Fruit fly (Drosophila melanogaster) whole organism, wandering third instar larva: ENCODE measurements around the gene Pvf1.
A peak's percentile ranks its signal among the peaks of the same experiment; 100 is the strongest.

Experiments
- Abd-B ChIP-seq: fragments of >200 bp; optimal IDR thresholded peaks from 2 replicates; lab custom pipeline; 2017; ENCODE audit warnings: missing biosample characterization, missing genetic modification characterization
- CG32264 ChIP-seq: fragments of 200-800 bp; sonication (Bioruptor generic); optimal IDR thresholded peaks from 2 replicates; lab custom pipeline; 2016; ENCODE audit warnings: missing biosample characterization, missing genetic modification characterization
- CG9705 ChIP-seq: fragments of 200-800 bp; sonication (Bioruptor generic); optimal IDR thresholded peaks from 2 replicates; lab custom pipeline; 2018; ENCODE audit warnings: missing biosample characterization, mild to moderate bottlenecking, missing genetic modification characterization
- CrebA ChIP-seq: fragments of 200-800 bp; sonication (Bioruptor generic); optimal IDR thresholded peaks from 2 replicates; lab custom pipeline; 2016; ENCODE audit warnings: missing biosample characterization, mild to moderate bottlenecking, missing genetic modification characterization, borderline replicate concordance
- Dfd ChIP-seq: fragments of >200 bp; optimal IDR thresholded peaks from 2 replicates; lab custom pipeline; 2017; ENCODE audit warnings: missing biosample characterization, missing genetic modification characterization
- GATAd ChIP-seq: sonication (Bioruptor generic); optimal IDR thresholded peaks from 2 replicates; lab custom pipeline; 2016; ENCODE audit warnings: missing biosample characterization, missing genetic modification characterization
- HLH106 ChIP-seq: fragments of 200-800 bp; optimal IDR thresholded peaks from 3 replicates; lab custom pipeline; 2019; ENCODE audit warnings: missing biosample characterization, mild to moderate bottlenecking, missing genetic modification characterization, moderate library complexity
- Hnf4 ChIP-seq: fragments of 200-800 bp; sonication (Bioruptor generic); optimal IDR thresholded peaks from 2 replicates; lab custom pipeline; 2016; ENCODE audit warnings: missing biosample characterization, mild to moderate bottlenecking, missing genetic modification characterization
- Hr78 ChIP-seq: fragments of >200 bp; optimal IDR thresholded peaks from 2 replicates; lab custom pipeline; 2017; ENCODE audit warnings: missing biosample characterization, missing genetic modification characterization
- Hr83 ChIP-seq: fragments of 200-300 bp; sonication (Bioruptor generic); optimal IDR thresholded peaks from 2 replicates; lab custom pipeline; 2016; ENCODE audit warnings: missing biosample characterization, mild to moderate bottlenecking, missing genetic modification characterization, moderate library complexity; ENCODE audit not compliant: poor library complexity, severe bottlenecking
- Jra ChIP-seq: sonication (Bioruptor generic); optimal IDR thresholded peaks from 2 replicates; lab custom pipeline; 2016; ENCODE audit warnings: missing biosample characterization, missing genetic modification characterization
- Mio ChIP-seq: sonication (Bioruptor generic); optimal IDR thresholded peaks from 2 replicates; lab custom pipeline; 2016; ENCODE audit warnings: missing biosample characterization, missing genetic modification characterization
- Myc ChIP-seq: fragments of >200 bp; optimal IDR thresholded peaks from 2 replicates; lab custom pipeline; 2017
- N ChIP-seq: fragments of >200 bp; optimal IDR thresholded peaks from 2 replicates; lab custom pipeline; 2018; ENCODE audit warnings: missing biosample characterization, missing external identifiers, missing genetic modification characterization
- OdsH ChIP-seq: fragments of 200-800 bp; sonication (Bioruptor generic); optimal IDR thresholded peaks from 2 replicates; lab custom pipeline; 2016; ENCODE audit warnings: missing biosample characterization, mild to moderate bottlenecking, missing genetic modification characterization
- Rel ChIP-seq, 2 experiments: fragments of 200-800 bp; sonication (Bioruptor generic) in 1 of 2; optimal IDR thresholded peaks; 2 replicates in 1 of 2; 3 replicates in 1 of 2; lab custom pipeline; 2016 to 2019; ENCODE audit warnings: mild to moderate bottlenecking in 2 of 2, missing biosample characterization in 2 of 2, missing genetic modification characterization in 2 of 2, moderate library complexity in 1 of 2
- Vsx2 ChIP-seq: fragments of 200-300, 225-300 bp; sonication (Bioruptor generic); optimal IDR thresholded peaks from 2 replicates; lab custom pipeline; 2018; ENCODE audit warnings: missing biosample characterization, missing genetic modification characterization; ENCODE audit not compliant: partially characterized antibody
- br ChIP-seq: fragments of 200-800 bp; sonication (Bioruptor generic); optimal IDR thresholded peaks from 2 replicates; lab custom pipeline; 2016; ENCODE audit warnings: missing biosample characterization, missing genetic modification characterization
- brk ChIP-seq: fragments of 200-800 bp; sonication (Bioruptor generic); optimal IDR thresholded peaks from 2 replicates; lab custom pipeline; 2016; ENCODE audit warnings: missing biosample characterization, mild to moderate bottlenecking, missing genetic modification characterization
- dmrt93B ChIP-seq: fragments of 200-800 bp; sonication (Bioruptor generic); optimal IDR thresholded peaks from 2 replicates; lab custom pipeline; 2018; ENCODE audit warnings: missing biosample characterization, mild to moderate bottlenecking, missing genetic modification characterization
- dsf ChIP-seq: sonication (Bioruptor generic); optimal IDR thresholded peaks from 2 replicates; lab custom pipeline; 2016; ENCODE audit warnings: missing biosample characterization, missing genetic modification characterization, borderline replicate concordance
- ey ChIP-seq: fragments of 200-800 bp; sonication (Bioruptor generic); optimal IDR thresholded peaks from 2 replicates; lab custom pipeline; 2016; ENCODE audit warnings: missing biosample characterization, missing genetic modification characterization
- foxo ChIP-seq, 2 experiments: fragments of 200-800 bp; sonication (Bioruptor generic); optimal IDR thresholded peaks; 2 replicates in 1 of 2; 3 replicates in 1 of 2; lab custom pipeline; 2016 to 2017; ENCODE audit warnings: missing biosample characterization in 2 of 2, missing genetic modification characterization in 2 of 2
- fru ChIP-seq: fragments of 200-800 bp; sonication (Bioruptor generic); optimal IDR thresholded peaks from 3 replicates; lab custom pipeline; 2016; ENCODE audit warnings: missing biosample characterization, mild to moderate bottlenecking, missing genetic modification characterization
- h ChIP-seq: fragments of 200-800 bp; sonication (Bioruptor generic); optimal IDR thresholded peaks from 3 replicates; lab custom pipeline; 2016; ENCODE audit warnings: missing biosample characterization, mild to moderate bottlenecking, missing genetic modification characterization
- jim ChIP-seq: fragments of 175-275, 200-325 bp; sonication (Bioruptor generic); optimal IDR thresholded peaks from 2 replicates; lab custom pipeline; 2016; ENCODE audit warnings: missing biosample characterization, mild to moderate bottlenecking, missing genetic modification characterization
- lola ChIP-seq: fragments of >200 bp; optimal IDR thresholded peaks from 2 replicates; lab custom pipeline; 2017; ENCODE audit warnings: missing biosample characterization, missing genetic modification characterization
- pan ChIP-seq: fragments of >200 bp; optimal IDR thresholded peaks from 2 replicates; lab custom pipeline; 2017
- psq ChIP-seq: fragments of 200-800 bp; sonication (Bioruptor generic); optimal IDR thresholded peaks from 3 replicates; lab custom pipeline; 2017; ENCODE audit warnings: missing biosample characterization, mild to moderate bottlenecking, missing genetic modification characterization, moderate library complexity
- rgr ChIP-seq: fragments of 200-800 bp; sonication (Bioruptor generic); optimal IDR thresholded peaks from 3 replicates; lab custom pipeline; 2016; ENCODE audit warnings: missing biosample characterization, mild to moderate bottlenecking, missing genetic modification characterization
- sage ChIP-seq: fragments of 200-800 bp; sonication (Bioruptor generic); optimal IDR thresholded peaks from 2 replicates; lab custom pipeline; 2016; ENCODE audit warnings: missing biosample characterization, mild to moderate bottlenecking, missing genetic modification characterization
- sv ChIP-seq: fragments of 200-800 bp; sonication (Bioruptor generic); optimal IDR thresholded peaks from 3 replicates; lab custom pipeline; 2016; ENCODE audit warnings: missing biosample characterization, missing genetic modification characterization
- tai ChIP-seq: sonication (Bioruptor generic); optimal IDR thresholded peaks from 2 replicates; lab custom pipeline; 2016; ENCODE audit warnings: missing biosample characterization, missing genetic modification characterization
- usp ChIP-seq: fragments of >200 bp; optimal IDR thresholded peaks from 2 replicates; lab custom pipeline; 2017; ENCODE audit warnings: missing biosample characterization, missing genetic modification characterization
- woc ChIP-seq: sonication (Bioruptor generic); optimal IDR thresholded peaks from 2 replicates; lab custom pipeline; 2016; ENCODE audit warnings: missing biosample characterization, mild to moderate bottlenecking, missing genetic modification characterization

Gene Pvf1

DNA sequence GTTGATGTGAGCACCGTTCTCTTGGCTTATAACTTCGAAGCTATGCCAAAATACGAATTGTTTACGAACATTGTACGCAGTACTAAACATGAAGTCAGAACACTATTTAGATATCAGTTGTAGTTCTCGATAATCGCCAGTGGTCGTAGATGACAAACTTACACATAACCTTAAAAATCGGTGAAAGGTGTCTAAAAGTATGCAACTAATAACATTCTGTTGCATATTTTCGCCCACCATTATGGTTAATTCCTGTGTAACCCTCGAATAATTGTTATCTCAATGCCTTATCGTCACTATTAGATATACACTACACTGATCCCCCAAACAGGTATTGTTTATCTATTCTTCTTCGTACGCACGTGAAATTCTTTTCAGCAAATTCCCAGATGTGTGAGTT, 17.5 kb upstream of the Pvf1 start:
- TF ChIP-seq brk (GFP tag; lab: Kevin White, UChicago) (no peak), sv (GFP tag; lab: Kevin White, UChicago) (no peak), dsf (GFP tag; lab: Kevin White, UChicago) (no peak), Dfd (no peak), usp (GFP tag; lab: Kevin White, UChicago) (no peak), pan (lab: Kevin White, UChicago) (no peak), CrebA (GFP tag; lab: Kevin White, UChicago) (no peak), Jra (GFP tag; lab: Kevin White, UChicago) (no peak), HLH106 (tag; lab: Kevin White, UChicago) (no peak), Hr83 (GFP tag; lab: Kevin White, UChicago) (no peak), Rel (GFP tag; optimal IDR thresholded peaks at IDR 0.05; lab: Kevin White, UChicago) (no peak), Rel (tag; optimal IDR thresholded peaks at IDR 0.05; lab: Kevin White, UChicago) (no peak), Hr78 (GFP tag; lab: Kevin White, UChicago) (no peak), h (GFP tag; lab: Kevin White, UChicago) (no peak), sage (GFP tag; lab: Kevin White, UChicago) (no peak), OdsH (GFP tag; lab: Kevin White, UChicago) (no peak), N (no peak), GATAd (no peak), Myc (lab: Kevin White, UChicago) (no peak), jim (no peak), Abd-B (GFP tag; lab: Kevin White, UChicago) (no peak)

DNA sequence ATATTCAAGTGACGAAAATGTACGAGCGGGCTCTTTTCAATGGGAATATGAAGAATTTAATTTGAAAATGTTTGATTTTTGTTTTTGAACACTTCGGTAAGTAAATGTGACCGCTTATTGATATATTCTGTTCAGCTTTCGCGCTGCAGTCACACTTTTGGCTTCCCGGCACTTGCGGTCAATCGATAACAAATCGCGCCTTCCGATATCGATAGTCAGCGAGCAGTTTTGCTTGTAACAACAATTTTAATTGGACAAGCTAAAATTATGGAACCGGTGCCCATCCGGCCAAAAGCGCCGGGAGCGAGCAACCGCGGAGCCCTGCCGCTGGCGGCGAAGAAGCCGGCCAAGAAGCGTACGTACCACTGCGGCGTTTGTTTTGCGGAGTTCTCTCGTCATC, 2.1 kb upstream of the Pvf1 start, which contains the start of gene CG7101:
CG7101 (plus strand) TSS at position 196 of the 400 bp plus-strand sequence.
- no peak for TF ChIP-seq Myc (lab: Kevin White, UChicago)
- TF ChIP-seq, all 38 proteins: peak for 0

DNA sequence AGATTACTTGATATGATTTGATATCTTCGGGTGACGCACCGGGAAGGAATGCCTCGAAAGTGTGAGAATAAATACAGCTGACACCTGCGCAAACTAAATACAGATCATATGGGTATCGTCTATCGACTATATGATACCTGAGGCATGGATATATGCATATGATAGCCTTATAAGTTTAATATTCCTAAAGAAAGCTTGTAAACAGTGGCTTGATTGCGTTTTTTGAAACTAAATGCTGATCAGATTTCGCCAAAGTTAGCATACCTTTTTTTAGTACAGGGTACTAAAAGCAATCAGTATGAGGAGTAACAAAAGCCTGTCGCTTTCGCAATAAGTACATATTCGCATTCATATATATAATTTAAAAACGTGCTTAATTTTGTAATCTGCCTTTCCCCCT, 1.9 kb downstream of the Pvf1 start:
- TF ChIP-seq dsf (GFP tag; lab: Kevin White, UChicago) (no peak), HLH106 (tag; lab: Kevin White, UChicago) (peak; percentile 74), fru (GFP tag; lab: Kevin White, UChicago) (peak; percentile 75), Hnf4 (GFP tag; lab: Kevin White, UChicago) (no peak), sage (GFP tag; lab: Kevin White, UChicago) (peak; percentile 70), usp (GFP tag; lab: Kevin White, UChicago) (no peak), h (GFP tag; lab: Kevin White, UChicago) (peak; percentile 88), rgr (peak; percentile 28), foxo (GFP tag; optimal IDR thresholded peaks at IDR 0.05; lab: Kevin White, UChicago) (peak in 1 of 2 experiments; percentile 77), OdsH (GFP tag; lab: Kevin White, UChicago) (peak; percentile 29), br (GFP tag; lab: Kevin White, UChicago) (peak; percentile 25), Hr83 (GFP tag; lab: Kevin White, UChicago) (no peak), tai (GFP tag; lab: Kevin White, UChicago) (no peak), woc (GFP tag; lab: Kevin White, UChicago) (peak; percentile 57), dmrt93B (peak; percentile 62), Myc (lab: Kevin White, UChicago) (no peak), CG32264 (peak; percentile 52), jim (no peak), Dfd (no peak), psq (no peak), Rel (GFP tag; optimal IDR thresholded peaks at IDR 0.05; lab: Kevin White, UChicago) (no peak), Rel (tag; optimal IDR thresholded peaks at IDR 0.05; lab: Kevin White, UChicago) (peak; percentile 4), N (no peak), ey (GFP tag; lab: Kevin White, UChicago) (peak; percentile 26), pan (lab: Kevin White, UChicago) (peak; percentile 39), GATAd (no peak), CG9705 (no peak), Jra (GFP tag; lab: Kevin White, UChicago) (no peak)

DNA sequence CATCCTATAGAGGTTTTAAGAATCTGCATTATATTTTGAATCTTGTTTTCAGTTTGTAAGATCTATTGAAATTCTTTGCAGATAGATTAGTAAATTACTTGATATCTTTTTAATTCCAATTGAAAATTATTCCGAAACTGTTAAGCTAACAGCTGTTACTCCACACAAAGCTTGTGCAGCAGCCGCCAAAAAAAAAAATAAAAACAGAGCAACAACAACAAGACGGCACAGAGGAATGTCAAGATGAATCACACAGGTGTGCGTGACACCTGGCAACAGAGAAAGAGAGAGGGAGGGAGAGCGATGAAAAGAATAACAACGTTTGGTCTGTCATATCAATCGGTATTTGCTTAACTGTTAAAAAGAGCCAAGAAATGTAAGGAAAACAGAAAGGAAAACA, 2.5 kb downstream of the Pvf1 start:
- peak; percentile 13 for TF ChIP-seq psq
- no peak for TF ChIP-seq brk (GFP tag; lab: Kevin White, UChicago)

DNA sequence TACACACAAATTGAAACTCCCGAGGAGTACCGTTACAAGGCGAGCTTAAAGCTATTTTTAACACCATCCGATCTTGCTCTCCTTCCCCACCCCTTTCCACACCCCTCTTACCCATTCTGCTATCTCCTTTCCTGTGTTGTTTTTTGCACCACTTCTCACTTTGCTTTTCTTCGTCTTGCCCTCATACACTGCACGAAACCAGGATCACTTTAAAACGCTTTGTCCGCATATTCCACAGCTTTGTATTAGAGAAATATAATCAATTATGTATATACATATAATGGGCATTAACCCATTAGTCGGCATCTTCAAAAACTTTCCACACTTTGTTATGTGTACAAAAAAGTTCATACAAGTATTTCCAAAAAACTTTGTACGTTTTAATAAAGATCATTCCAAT, 3.0 kb downstream of the Pvf1 start:
- no peak for TF ChIP-seq sv (GFP tag; lab: Kevin White, UChicago)
- no peak for TF ChIP-seq woc (GFP tag; lab: Kevin White, UChicago)
- TF ChIP-seq Mio, result no peak
- no peak for TF ChIP-seq foxo (GFP tag; optimal IDR thresholded peaks at IDR 0.05; lab: Kevin White, UChicago)
- no peak for TF ChIP-seq h (GFP tag; lab: Kevin White, UChicago)
- no peak for TF ChIP-seq brk (GFP tag; lab: Kevin White, UChicago)
- no peak for TF ChIP-seq lola (GFP tag; lab: Kevin White, UChicago)
- no peak for TF ChIP-seq Vsx2 (GFP tag; lab: Kevin White, UChicago)
- TF ChIP-seq jim, result no peak
- TF ChIP-seq Hnf4 (GFP tag; lab: Kevin White, UChicago), result no peak
- TF ChIP-seq Jra (GFP tag; lab: Kevin White, UChicago), result no peak
- TF ChIP-seq CG9705, result no peak
- no peak for TF ChIP-seq GATAd
- TF ChIP-seq fru (GFP tag; lab: Kevin White, UChicago), result no peak
- no peak for TF ChIP-seq CG32264
- no peak for TF ChIP-seq ey (GFP tag; lab: Kevin White, UChicago)
